Worm (Caenorhabditis elegans): Measurements from ENCODE around the gene tag-342.

tag-342 gene

DNA sequence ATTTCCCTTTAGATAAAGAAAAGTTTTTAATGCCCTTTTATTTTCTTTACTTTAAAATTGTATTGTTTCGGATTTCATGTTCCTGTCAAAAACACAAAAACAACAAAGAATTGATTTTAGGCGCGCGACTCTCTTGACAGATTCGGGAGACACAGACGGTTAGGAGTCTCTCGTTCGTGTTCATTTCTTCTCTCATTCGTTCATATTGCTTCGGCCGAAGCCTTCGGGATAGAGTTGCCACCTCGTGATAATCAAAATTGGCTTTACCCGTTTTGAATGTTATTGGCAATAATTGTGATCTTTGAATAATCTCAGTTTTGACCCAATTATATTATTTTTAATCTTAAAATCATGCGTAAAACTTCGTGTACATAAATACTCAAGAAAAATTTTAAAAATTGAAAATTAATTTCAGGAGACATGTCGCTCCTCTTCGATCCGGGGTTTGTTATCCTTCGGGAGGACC lies 43.1 kb downstream of the tag-342 start, which contains the start of gene F55H2.5:
TSS of gene F55H2.5 (plus strand) at position 416 of the 466 bp plus-strand sequence.
- no peak for TF ChIP-seq him-1 (tag; optimal IDR thresholded peaks at IDR 0.05)
- no peak for TF ChIP-seq dao-5 (tag; optimal IDR thresholded peaks at IDR 0.05)
- TF ChIP-seq W03F9.2 (tag; optimal IDR thresholded peaks at IDR 0.05), result no peak

DNA sequence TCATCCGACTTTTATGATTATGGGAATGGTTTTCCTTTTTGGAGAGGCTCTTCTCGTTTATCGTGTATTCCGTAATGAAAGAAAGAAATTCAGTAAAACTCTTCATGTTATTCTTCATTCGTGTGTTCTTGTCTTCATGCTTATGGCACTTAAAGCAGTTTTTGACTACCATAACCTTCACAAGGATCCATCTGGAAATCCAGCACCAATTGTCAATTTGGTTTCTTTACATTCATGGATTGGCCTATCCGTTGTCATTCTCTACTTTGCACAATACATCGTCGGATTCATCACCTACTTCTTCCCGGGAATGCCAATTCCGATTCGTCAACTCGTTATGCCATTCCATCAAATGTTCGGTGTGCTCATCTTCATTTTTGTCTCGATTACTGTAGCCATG lies 43.7 kb downstream of the tag-342 start:
- no peak for TF ChIP-seq dao-5 (tag; optimal IDR thresholded peaks at IDR 0.05)
- TF ChIP-seq W03F9.2 (tag; optimal IDR thresholded peaks at IDR 0.05), result no peak
- no peak for TF ChIP-seq him-1 (tag; optimal IDR thresholded peaks at IDR 0.05)

DNA sequence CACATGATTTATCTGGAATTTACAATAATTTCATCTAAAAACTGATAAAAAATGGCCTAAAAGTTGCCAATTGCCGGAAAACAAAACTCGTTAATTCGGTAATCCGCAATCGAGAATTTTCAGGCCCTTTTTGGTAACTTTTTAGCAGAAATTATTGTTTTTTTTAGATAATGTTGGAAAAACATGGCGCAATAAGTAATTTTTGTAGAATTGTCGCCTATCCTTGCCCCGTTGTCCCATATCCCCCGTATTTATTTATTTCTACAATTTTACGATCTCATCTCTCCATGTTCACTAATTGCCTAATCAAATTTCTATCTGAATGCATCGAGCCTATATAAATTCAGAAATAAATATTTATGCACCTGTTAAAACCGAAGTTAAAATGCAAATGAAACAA lies 45.0 kb downstream of the tag-342 start:
- TF ChIP-seq W03F9.2 (tag; optimal IDR thresholded peaks at IDR 0.05) (no peak), dao-5 (tag; optimal IDR thresholded peaks at IDR 0.05) (no peak), him-1 (tag; optimal IDR thresholded peaks at IDR 0.05) (no peak)

DNA sequence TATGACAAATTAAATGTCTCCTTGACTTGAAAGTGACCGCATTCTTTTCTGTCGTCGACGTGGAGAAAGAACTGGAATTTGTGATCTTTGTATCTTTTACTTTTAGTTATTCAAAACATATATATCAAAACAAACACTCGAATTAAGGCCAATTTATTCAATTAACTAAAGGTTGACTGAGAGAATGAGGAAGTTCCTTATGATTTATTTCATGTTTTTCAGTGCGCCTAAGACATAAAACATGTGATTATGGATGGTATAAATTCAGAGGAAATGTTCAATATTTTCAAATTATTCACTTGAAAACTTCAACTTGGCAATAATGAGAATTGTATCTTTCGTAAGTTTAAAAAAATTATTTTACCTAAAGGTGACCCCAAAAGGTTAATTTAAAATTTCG lies 45.6 kb downstream of the tag-342 start, which contains the start of gene F55H2.8:
TSS of gene F55H2.8 (plus strand) at position 301 of the 400 bp plus-strand sequence.
- TF ChIP-seq dao-5 (tag; optimal IDR thresholded peaks at IDR 0.05) (no peak), him-1 (tag; optimal IDR thresholded peaks at IDR 0.05) (no peak), W03F9.2 (tag; optimal IDR thresholded peaks at IDR 0.05) (no peak)

DNA sequence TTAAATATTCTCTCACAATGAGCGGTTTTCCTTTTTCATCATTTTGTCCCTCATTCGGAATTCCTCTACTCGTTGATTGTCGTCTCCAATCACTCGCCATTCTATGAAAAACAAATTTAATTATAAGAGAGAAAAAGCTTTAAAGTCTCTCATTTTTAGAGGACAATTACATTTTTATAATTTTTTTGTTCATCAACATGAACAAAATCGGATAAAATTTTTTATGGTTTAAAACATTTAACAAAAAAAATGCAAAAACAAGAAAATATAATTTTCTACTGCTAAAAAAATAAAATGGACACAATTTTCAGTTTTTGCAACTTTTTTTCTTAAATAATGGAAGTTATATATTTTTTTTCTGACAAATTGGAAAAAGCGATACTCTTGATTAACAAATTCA lies 48.2 kb downstream of the tag-342 start, which contains the start of gene F55H2.7:
TSS of gene F55H2.7 (minus strand) at position 101 of the 400 bp plus-strand sequence.
- TF ChIP-seq him-1 (tag; optimal IDR thresholded peaks at IDR 0.05) (no peak), dao-5 (tag; optimal IDR thresholded peaks at IDR 0.05) (no peak), W03F9.2 (tag; optimal IDR thresholded peaks at IDR 0.05) (no peak)
